Worm (Caenorhabditis elegans) whole organism, early embryonic: ENCODE results near the gene F59B10.5.

Experiments used
- ama-1 ChIP-seq: fragments of 150-350 bp; optimal IDR thresholded peaks from 2 replicates; lab custom pipeline; 2014
- flt-1 ChIP-seq: fragments of 200-800 bp; sonication (Bioruptor generic); IDR thresholded peaks from 2 replicates; pipeline ENCODE4 v1.3.6; 2022; ENCODE audit warnings: missing genetic modification characterization, missing compliant biosample characterization
- hmbx-1 ChIP-seq: sonication (generic microtip); optimal IDR thresholded peaks from 2 replicates; lab custom pipeline; 2016; ENCODE audit warnings: mild to moderate bottlenecking, missing genetic modification characterization, missing compliant biosample characterization
- hnd-1 ChIP-seq: sonication (generic microtip); optimal IDR thresholded peaks from 2 replicates; lab custom pipeline; 2016; ENCODE audit warnings: missing genetic modification characterization, missing compliant biosample characterization
- pes-1 ChIP-seq: fragments of 200-800 bp; sonication (Bioruptor generic); IDR thresholded peaks from 2 replicates; pipeline ENCODE4 v1.3.6; 2022; ENCODE audit warnings: missing genetic modification reagents, missing genetic modification characterization, missing compliant biosample characterization

ce11 chrII:10547311-10547710, 23.8 kb upstream of the F59B10.5 start:
- TF ChIP-seq flt-1 (GFP tag; lab: Robert Waterston, UW) (no peak), pes-1 (no peak), ama-1 (lab: Kevin White, UChicago) (no peak), hnd-1 (tag; lab: Kevin White, UChicago) (no peak), hmbx-1 (tag; lab: Kevin White, UChicago) (no peak)
